Fruit fly (Drosophila melanogaster) Kc167 (cell line): ENCODE measurements around the gene CG4613.

Source experiments
- Myc ChIP-seq: fragments of >200 bp; optimal IDR thresholded peaks from 2 replicates; lab custom pipeline; 2017; ENCODE audit warnings: missing external identifiers
- Sin3A ChIP-seq: fragments of >200 bp; optimal IDR thresholded peaks from 2 replicates; lab custom pipeline; 2018; ENCODE audit warnings: missing external identifiers
- h ChIP-seq: fragments of >200 bp; optimal IDR thresholded peaks from 3 replicates; lab custom pipeline; 2018; ENCODE audit warnings: missing external identifiers
- insv ChIP-seq: fragments of >200 bp; optimal IDR thresholded peaks from 3 replicates; lab custom pipeline; 2018; ENCODE audit warnings: missing external identifiers
- psq ChIP-seq: fragments of >200 bp; optimal IDR thresholded peaks from 2 replicates; lab custom pipeline; 2017; ENCODE audit warnings: missing external identifiers
- ttk ChIP-seq: sonication (Bioruptor generic); optimal IDR thresholded peaks from 2 replicates; lab custom pipeline; 2017; ENCODE audit warnings: missing external identifiers

DNA sequence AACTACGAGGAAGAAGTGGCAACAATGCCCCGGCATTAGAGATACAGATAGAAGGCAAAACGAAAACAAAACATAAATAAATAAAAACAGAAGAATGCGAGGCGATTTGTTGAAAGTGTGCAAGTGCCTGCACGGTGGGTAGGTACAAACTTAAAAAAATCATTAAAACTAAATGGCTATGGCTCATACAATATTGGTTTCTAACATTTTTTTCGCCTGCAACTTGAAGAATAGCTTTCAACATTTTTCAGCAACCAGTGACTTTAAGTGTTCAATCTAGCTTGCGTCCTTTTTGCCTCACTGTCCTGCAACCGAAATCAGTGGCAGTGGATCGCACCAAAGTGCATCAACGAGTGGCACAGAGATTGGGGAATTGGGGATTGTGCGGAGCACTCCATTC, 38.5 kb downstream of the CG4613 start:
- no peak for TF ChIP-seq insv (lab: Kevin White, UChicago)
- TF ChIP-seq Myc (lab: Kevin White, UChicago), result no peak
- no peak for TF ChIP-seq h (lab: Kevin White, UChicago)
- no peak for TF ChIP-seq psq (lab: Kevin White, UChicago)
- TF ChIP-seq ttk (lab: Kevin White, UChicago), result no peak
- TF ChIP-seq Sin3A (lab: Kevin White, UChicago), result no peak
